Fruit fly (Drosophila melanogaster) whole organism, embryonic: ENCODE measurements around the gene CG34248.

ENCODE experiments used
- CG1529 ChIP-seq: fragments of 200-800 bp; sonication (Bioruptor generic); optimal IDR thresholded peaks from 3 replicates; lab custom pipeline; 2018; ENCODE audit warnings: missing biosample characterization, missing genetic modification characterization
- CG18599 ChIP-seq: fragments of 200-800 bp; sonication (Bioruptor generic); optimal IDR thresholded peaks from 3 replicates; lab custom pipeline; 2017; ENCODE audit warnings: missing biosample characterization, missing genetic modification characterization, mild to moderate bottlenecking, moderate library complexity, missing genetic modification reagents
- Gug ChIP-seq: fragments of 200-800 bp; sonication (Bioruptor generic); IDR thresholded peaks from 4 replicates; pipeline ENCODE4 v1.3.6; 2022; ENCODE audit warnings: missing biosample characterization, missing genetic modification characterization
- Hsf ChIP-seq: fragments of 200-800 bp; sonication (Bioruptor generic); optimal IDR thresholded peaks from 3 replicates; lab custom pipeline; 2016; ENCODE audit warnings: missing biosample characterization, missing genetic modification characterization
- MTF-1 ChIP-seq: fragments of 200-800 bp; sonication (Bioruptor generic); optimal IDR thresholded peaks from 2 replicates; lab custom pipeline; 2018; ENCODE audit warnings: missing biosample characterization, mild to moderate bottlenecking, missing genetic modification characterization, borderline replicate concordance
- Meics ChIP-seq: fragments of 200-800 bp; sonication (Bioruptor generic); optimal IDR thresholded peaks from 2 replicates; lab custom pipeline; 2017; ENCODE audit warnings: missing biosample characterization, mild to moderate bottlenecking, missing genetic modification characterization
- Rfx ChIP-seq: fragments of 200-800 bp; sonication (Bioruptor generic); IDR thresholded peaks from 2 replicates; pipeline ENCODE4 v1.3.6; 2022; ENCODE audit warnings: missing biosample characterization, missing genetic modification characterization
- Taf1 ChIP-seq: fragments of 200-800 bp; sonication (Bioruptor generic); IDR thresholded peaks from 2 replicates; pipeline ENCODE4 v1.3.6; 2022; ENCODE audit warnings: missing biosample characterization, missing genetic modification characterization
- aop ChIP-seq: fragments of 200-800 bp; sonication (Bioruptor generic); IDR thresholded peaks from 2 replicates; pipeline ENCODE4 v1.3.6; 2022; ENCODE audit warnings: missing biosample characterization, missing genetic modification characterization
- ash1 ChIP-seq: fragments of 200-800 bp; sonication (Bioruptor generic); optimal IDR thresholded peaks from 2 replicates; lab custom pipeline; 2018; ENCODE audit warnings: missing biosample characterization, mild to moderate bottlenecking, missing genetic modification characterization
- dm ChIP-seq: fragments of 200-800 bp; sonication (Bioruptor generic); optimal IDR thresholded peaks from 3 replicates; lab custom pipeline; 2016; ENCODE audit warnings: missing biosample characterization, missing genetic modification characterization
- grn ChIP-seq: fragments of 200-800 bp; sonication (Bioruptor generic); optimal IDR thresholded peaks from 3 replicates; lab custom pipeline; 2017; ENCODE audit warnings: missing biosample characterization, missing genetic modification characterization
- psq ChIP-seq: fragments of 200-800 bp; sonication (Bioruptor generic); optimal IDR thresholded peaks from 2 replicates; lab custom pipeline; 2017; ENCODE audit warnings: missing biosample characterization, missing genetic modification characterization
- ssp ChIP-seq: fragments of 200-800 bp; sonication (Bioruptor generic); IDR thresholded peaks from 2 replicates; pipeline ENCODE4 v1.3.6; 2022; ENCODE audit warnings: missing biosample characterization, missing genetic modification characterization

DNA sequence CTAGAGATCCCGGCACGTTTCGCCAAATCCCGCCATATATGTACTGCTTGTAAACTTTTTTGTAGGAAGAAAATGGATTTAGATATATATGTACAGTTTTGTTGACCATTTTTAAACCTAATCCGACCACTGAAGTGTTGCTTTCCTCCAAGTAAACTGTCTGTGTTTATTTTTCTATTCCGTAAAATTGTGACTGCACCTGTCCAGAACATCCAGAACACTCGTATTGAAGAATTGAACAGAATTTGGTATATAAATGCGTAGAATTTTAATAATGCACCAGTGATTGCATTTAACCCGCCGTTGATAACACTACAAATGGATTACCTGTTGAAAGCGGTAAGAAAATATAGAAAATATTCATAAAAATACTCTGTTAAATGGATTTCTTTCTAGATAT, 33.3 kb upstream of the CG34248 start, which contains the start of gene CG43249:
- TF ChIP-seq Gug (GFP tag; lab: Robert Waterston, UW) = no peak
- TF ChIP-seq CG18599 (GFP tag; lab: Kevin White, UChicago) = no peak
- TF ChIP-seq Taf1 (GFP tag; lab: Robert Waterston, UW) = no peak
- TF ChIP-seq Rfx (GFP tag; lab: Robert Waterston, UW) = no peak
- no peak for TF ChIP-seq MTF-1 (GFP tag; lab: Kevin White, UChicago)
- TF ChIP-seq Meics (GFP tag; lab: Kevin White, UChicago) = no peak
- no peak for TF ChIP-seq psq (GFP tag; lab: Kevin White, UChicago)
- no peak for TF ChIP-seq aop (GFP tag; lab: Robert Waterston, UW)
- no peak for TF ChIP-seq grn (GFP tag; lab: Kevin White, UChicago)
- TF ChIP-seq Hsf (GFP tag; lab: Kevin White, UChicago) = no peak
- no peak for TF ChIP-seq ash1 (GFP tag; lab: Kevin White, UChicago)
- no peak for TF ChIP-seq ssp (GFP tag; lab: Robert Waterston, UW)
- TF ChIP-seq dm (GFP tag; lab: Kevin White, UChicago) = no peak
- no peak for TF ChIP-seq CG1529 (GFP tag; lab: Kevin White, UChicago)
